Worm (Caenorhabditis elegans): ENCODE results near the gene D2023.3.
A peak's percentile ranks its signal among the peaks of the same experiment; 100 is the strongest.

D2023.3 gene

DNA sequence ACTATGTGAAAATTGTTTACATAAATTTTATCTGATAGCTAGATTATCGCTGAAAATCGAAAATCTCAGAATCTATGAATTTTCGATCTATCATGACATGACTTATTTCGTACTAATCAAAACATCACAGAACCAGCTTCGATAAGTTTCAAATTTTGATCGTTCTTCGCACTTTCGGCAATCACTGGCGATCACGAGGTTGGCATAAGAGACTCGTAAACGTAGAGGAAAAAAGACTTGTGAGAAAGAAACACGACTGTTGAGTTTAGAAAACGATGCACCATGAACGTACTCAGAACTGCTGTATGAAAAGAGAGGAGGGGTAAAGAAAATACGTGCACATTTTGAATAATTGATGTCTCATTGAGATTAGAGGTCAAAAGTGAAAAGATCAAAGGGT lies 12.2 kb upstream of the D2023.3 start:
- no peak for TF ChIP-seq tab-1 (GFP tag; IDR thresholded peaks at IDR 0.05)
- no peak for TF ChIP-seq flt-1 (GFP tag; IDR thresholded peaks at IDR 0.05)
- TF ChIP-seq klf-2 (GFP tag; conservative IDR thresholded peaks at IDR 0.05): no peak
- no peak for TF ChIP-seq ztf-29 (GFP tag; IDR thresholded peaks at IDR 0.05)
- TF ChIP-seq T22C8.4 (GFP tag; IDR thresholded peaks at IDR 0.05): no peak
- TF ChIP-seq med-1 (GFP tag; optimal IDR thresholded peaks at IDR 0.05; ENCODE audit: insufficient read depth): no peak
- TF ChIP-seq ref-1 (GFP tag; conservative IDR thresholded peaks at IDR 0.05): no peak
- TF ChIP-seq ztf-23 (GFP tag; IDR thresholded peaks at IDR 0.05): no peak
- TF ChIP-seq cog-1 (tag; optimal IDR thresholded peaks at IDR 0.05): no peak

DNA sequence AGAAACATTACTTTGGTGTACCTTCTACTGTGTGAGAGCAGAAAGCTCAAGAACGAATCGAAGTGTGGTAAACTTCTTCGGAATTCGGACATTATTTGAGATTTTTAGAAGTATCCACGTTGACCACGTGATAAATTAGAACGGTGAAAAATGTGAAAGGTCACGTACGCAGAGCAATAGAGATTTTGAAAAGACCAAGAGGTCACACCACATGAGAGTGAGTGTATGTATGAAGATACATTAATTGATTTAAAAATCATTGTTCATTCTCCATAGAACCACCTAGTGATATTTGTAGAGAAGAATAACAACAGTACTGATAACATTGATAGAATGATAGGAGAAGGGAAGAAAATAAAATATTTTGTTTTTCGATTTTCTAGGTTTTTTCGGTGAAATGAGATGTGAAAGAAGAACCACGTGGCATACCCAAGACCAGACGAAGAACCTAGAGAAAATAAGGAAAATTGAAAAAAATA lies 10.7 kb upstream of the D2023.3 start, which contains the start of gene pyc-1:
Gene pyc-1, minus strand, starts transcription at position 69 of the 479 bp plus-strand sequence.
- TF ChIP-seq med-1 (GFP tag; optimal IDR thresholded peaks at IDR 0.05; ENCODE audit: insufficient read depth) (no peak), flt-1 (GFP tag; IDR thresholded peaks at IDR 0.05) (no peak), ref-1 (GFP tag; conservative IDR thresholded peaks at IDR 0.05) (no peak), klf-2 (GFP tag; conservative IDR thresholded peaks at IDR 0.05) (no peak), cog-1 (tag; optimal IDR thresholded peaks at IDR 0.05) (no peak), tab-1 (GFP tag; IDR thresholded peaks at IDR 0.05) (no peak), ztf-23 (GFP tag; IDR thresholded peaks at IDR 0.05) (no peak), T22C8.4 (GFP tag; IDR thresholded peaks at IDR 0.05) (no peak), ztf-29 (GFP tag; IDR thresholded peaks at IDR 0.05) (no peak)

DNA sequence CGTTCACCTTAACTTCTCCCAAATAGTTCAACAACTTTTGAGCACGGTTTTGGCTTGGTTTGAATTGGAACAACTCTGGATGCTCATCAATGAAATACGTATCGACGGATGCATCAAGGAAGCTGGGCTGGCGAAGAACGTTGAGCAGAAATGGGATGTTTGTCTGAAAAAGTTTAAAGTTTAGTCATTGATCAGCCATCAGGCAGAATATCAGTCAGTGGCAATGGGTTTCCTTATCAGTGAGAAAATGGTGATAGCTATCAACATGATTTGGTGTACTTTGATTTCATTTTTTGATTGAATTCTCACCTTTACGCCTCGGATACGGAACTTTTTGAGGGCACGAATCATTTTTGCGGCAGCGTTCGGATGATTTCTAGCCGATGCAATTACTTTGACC lies 8.7 kb upstream of the D2023.3 start:
- TF ChIP-seq flt-1 (GFP tag; IDR thresholded peaks at IDR 0.05) (no peak), ztf-23 (GFP tag; IDR thresholded peaks at IDR 0.05) (no peak), ref-1 (GFP tag; conservative IDR thresholded peaks at IDR 0.05) (no peak), med-1 (GFP tag; optimal IDR thresholded peaks at IDR 0.05; ENCODE audit: insufficient read depth) (no peak), klf-2 (GFP tag; conservative IDR thresholded peaks at IDR 0.05) (no peak), tab-1 (GFP tag; IDR thresholded peaks at IDR 0.05) (no peak), T22C8.4 (GFP tag; IDR thresholded peaks at IDR 0.05) (no peak), ztf-29 (GFP tag; IDR thresholded peaks at IDR 0.05) (no peak), cog-1 (tag; optimal IDR thresholded peaks at IDR 0.05) (no peak)

DNA sequence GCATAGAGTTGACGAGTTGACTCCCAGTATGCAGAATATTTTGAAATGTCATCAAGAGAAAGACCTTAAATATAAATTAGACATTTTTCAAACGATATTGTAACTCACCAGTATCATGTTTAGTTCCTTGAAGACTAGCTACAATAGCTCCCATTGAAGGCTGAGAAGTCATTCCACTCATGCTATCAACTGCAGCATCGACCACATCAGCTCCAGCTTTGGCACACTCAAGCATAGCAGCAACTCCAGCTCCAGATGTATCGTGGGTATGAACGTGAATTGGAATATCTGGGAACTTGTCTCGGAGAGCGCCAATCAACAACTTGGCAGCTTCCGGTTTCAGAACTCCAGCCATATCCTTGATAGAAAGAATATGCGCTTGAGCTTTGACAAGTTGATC lies 7.6 kb upstream of the D2023.3 start:
- no peak for TF ChIP-seq tab-1 (GFP tag; IDR thresholded peaks at IDR 0.05)
- no peak for TF ChIP-seq ztf-29 (GFP tag; IDR thresholded peaks at IDR 0.05)
- TF ChIP-seq ref-1 (GFP tag; conservative IDR thresholded peaks at IDR 0.05): no peak
- TF ChIP-seq flt-1 (GFP tag; IDR thresholded peaks at IDR 0.05): no peak
- TF ChIP-seq klf-2 (GFP tag; conservative IDR thresholded peaks at IDR 0.05): no peak
- TF ChIP-seq cog-1 (tag; optimal IDR thresholded peaks at IDR 0.05): no peak
- no peak for TF ChIP-seq med-1 (GFP tag; optimal IDR thresholded peaks at IDR 0.05; ENCODE audit: insufficient read depth)
- no peak for TF ChIP-seq T22C8.4 (GFP tag; IDR thresholded peaks at IDR 0.05)
- TF ChIP-seq ztf-23 (GFP tag; IDR thresholded peaks at IDR 0.05): no peak

DNA sequence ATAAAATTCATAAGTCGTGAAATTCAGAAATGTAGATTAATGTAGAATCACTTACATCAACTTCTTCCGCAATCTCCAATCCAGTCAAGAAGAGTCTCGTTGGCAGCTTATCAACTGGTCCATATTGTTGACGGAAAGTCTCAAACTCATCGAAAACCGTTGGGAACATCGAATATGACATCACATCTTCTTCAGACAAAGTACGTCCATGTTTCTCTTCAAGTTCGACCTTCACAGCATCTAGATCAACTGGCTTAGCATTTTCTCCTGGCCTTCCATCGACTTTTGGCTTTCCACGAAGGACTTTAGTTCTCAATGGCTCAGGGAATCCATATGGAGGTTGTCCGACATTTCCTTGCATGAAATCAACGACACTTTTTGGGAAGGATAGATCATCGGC lies 7.0 kb upstream of the D2023.3 start:
- TF ChIP-seq ztf-23 (GFP tag; IDR thresholded peaks at IDR 0.05) (no peak), ztf-29 (GFP tag; IDR thresholded peaks at IDR 0.05) (no peak), klf-2 (GFP tag; conservative IDR thresholded peaks at IDR 0.05) (no peak), med-1 (GFP tag; optimal IDR thresholded peaks at IDR 0.05; ENCODE audit: insufficient read depth) (no peak), cog-1 (tag; optimal IDR thresholded peaks at IDR 0.05) (no peak), tab-1 (GFP tag; IDR thresholded peaks at IDR 0.05) (no peak), flt-1 (GFP tag; IDR thresholded peaks at IDR 0.05) (no peak), T22C8.4 (GFP tag; IDR thresholded peaks at IDR 0.05) (no peak), ref-1 (GFP tag; conservative IDR thresholded peaks at IDR 0.05) (no peak)

DNA sequence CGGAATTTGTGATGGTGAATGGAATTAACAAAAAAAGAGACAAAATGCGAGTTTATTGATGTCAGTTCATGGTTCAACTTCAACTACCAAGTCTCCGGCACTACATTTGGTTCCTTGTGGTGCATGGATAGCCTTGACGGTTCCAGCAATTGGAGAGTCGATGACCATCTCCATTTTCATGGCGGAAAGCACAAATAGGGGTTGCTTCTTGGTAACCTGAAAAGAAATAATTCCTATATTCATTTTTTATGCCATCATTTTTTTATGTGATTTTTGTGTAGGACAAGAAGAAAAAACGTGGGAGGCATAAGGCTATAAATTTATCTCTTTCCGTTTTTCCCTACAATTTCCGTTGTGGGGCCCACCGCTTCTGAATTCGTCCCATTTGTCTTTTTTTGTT lies 6.2 kb upstream of the D2023.3 start:
- TF ChIP-seq ref-1 (GFP tag; conservative IDR thresholded peaks at IDR 0.05): no peak
- TF ChIP-seq flt-1 (GFP tag; IDR thresholded peaks at IDR 0.05): no peak
- TF ChIP-seq T22C8.4 (GFP tag; IDR thresholded peaks at IDR 0.05): no peak
- TF ChIP-seq tab-1 (GFP tag; IDR thresholded peaks at IDR 0.05): no peak
- TF ChIP-seq cog-1 (tag; optimal IDR thresholded peaks at IDR 0.05): no peak
- no peak for TF ChIP-seq ztf-29 (GFP tag; IDR thresholded peaks at IDR 0.05)
- TF ChIP-seq ztf-23 (GFP tag; IDR thresholded peaks at IDR 0.05): 0 out of 2 replicates have a peak, but pooled peaks have one; percentile 29
- no peak for TF ChIP-seq klf-2 (GFP tag; conservative IDR thresholded peaks at IDR 0.05)

DNA sequence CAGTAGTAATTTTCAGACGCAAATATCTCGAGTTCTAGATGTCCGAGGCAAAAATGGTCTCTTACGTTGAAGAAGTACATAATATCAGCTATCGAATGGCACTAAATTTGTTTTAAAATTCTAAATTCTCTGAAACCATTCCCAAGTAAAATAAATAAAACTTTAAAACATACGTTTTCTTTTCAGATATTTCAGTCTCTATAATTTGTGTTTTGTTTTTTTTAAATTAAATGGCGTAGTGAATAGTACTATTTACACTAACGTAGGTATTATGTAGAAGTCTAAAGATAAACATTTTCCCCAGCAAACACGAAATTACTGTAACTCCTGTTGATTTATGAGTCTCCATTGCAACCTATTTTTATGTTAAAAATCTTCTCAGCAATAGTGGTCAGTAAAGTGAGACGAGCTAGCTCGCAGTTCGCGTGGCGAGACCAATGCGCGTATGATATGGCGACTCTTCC lies 5.5 kb upstream of the D2023.3 start:
- no peak for TF ChIP-seq cog-1 (tag; optimal IDR thresholded peaks at IDR 0.05)
- no peak for TF ChIP-seq ztf-29 (GFP tag; IDR thresholded peaks at IDR 0.05)

DNA sequence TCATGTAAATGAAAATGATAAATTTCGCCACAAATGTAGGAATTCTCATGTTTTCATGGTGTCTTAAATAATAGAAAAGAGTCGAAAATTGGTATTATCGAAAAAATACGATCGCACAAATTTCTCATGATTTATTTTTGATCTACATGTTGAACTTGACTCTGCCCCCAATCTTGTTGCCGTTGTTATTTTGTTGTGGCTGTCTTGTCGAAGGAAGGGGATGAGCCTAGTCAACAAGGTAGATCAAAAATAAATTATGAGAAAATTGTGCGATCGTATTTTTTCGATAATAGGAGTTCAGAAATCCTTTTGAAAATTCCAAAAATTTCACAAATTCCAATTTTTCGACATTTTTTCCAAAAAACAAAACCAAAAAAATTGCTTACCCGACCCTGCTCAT lies 3.7 kb upstream of the D2023.3 start:
- TF ChIP-seq ztf-29 (GFP tag; IDR thresholded peaks at IDR 0.05) (no peak), tab-1 (GFP tag; IDR thresholded peaks at IDR 0.05) (no peak), klf-2 (GFP tag; conservative IDR thresholded peaks at IDR 0.05) (no peak), T22C8.4 (GFP tag; IDR thresholded peaks at IDR 0.05) (no peak), ztf-23 (GFP tag; IDR thresholded peaks at IDR 0.05) (no peak), cog-1 (tag; optimal IDR thresholded peaks at IDR 0.05) (no peak), ref-1 (GFP tag; conservative IDR thresholded peaks at IDR 0.05) (no peak), med-1 (GFP tag; optimal IDR thresholded peaks at IDR 0.05; ENCODE audit: insufficient read depth) (no peak), flt-1 (GFP tag; IDR thresholded peaks at IDR 0.05) (no peak)

DNA sequence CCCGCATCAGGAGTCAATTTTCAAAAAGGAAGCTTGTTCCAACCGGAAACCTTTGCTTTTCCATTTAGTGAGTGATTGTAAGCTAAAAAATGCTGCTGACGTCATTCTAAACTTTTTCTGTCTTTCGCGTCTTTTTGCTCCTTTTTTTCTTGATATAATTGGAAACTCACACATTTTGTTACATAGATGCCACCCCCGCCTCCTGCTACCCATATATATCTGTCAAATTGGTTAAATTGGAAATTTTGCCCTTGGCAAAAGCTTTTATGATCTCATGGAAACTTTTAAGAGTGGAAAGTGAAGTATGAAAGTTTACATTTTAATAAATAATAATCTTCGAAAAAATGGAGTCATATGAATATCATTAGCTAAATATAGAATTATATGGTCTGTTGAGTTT lies 1.9 kb downstream of the D2023.3 start:
- no peak for TF ChIP-seq klf-2 (GFP tag; conservative IDR thresholded peaks at IDR 0.05)
- TF ChIP-seq tab-1 (GFP tag; IDR thresholded peaks at IDR 0.05): no peak
- TF ChIP-seq ztf-29 (GFP tag; IDR thresholded peaks at IDR 0.05): no peak
- TF ChIP-seq T22C8.4 (GFP tag; IDR thresholded peaks at IDR 0.05): no peak
- no peak for TF ChIP-seq ref-1 (GFP tag; conservative IDR thresholded peaks at IDR 0.05)
- TF ChIP-seq med-1 (GFP tag; optimal IDR thresholded peaks at IDR 0.05; ENCODE audit: insufficient read depth): no peak
- no peak for TF ChIP-seq flt-1 (GFP tag; IDR thresholded peaks at IDR 0.05)
- TF ChIP-seq cog-1 (tag; optimal IDR thresholded peaks at IDR 0.05): no peak
- TF ChIP-seq ztf-23 (GFP tag; IDR thresholded peaks at IDR 0.05): no peak

DNA sequence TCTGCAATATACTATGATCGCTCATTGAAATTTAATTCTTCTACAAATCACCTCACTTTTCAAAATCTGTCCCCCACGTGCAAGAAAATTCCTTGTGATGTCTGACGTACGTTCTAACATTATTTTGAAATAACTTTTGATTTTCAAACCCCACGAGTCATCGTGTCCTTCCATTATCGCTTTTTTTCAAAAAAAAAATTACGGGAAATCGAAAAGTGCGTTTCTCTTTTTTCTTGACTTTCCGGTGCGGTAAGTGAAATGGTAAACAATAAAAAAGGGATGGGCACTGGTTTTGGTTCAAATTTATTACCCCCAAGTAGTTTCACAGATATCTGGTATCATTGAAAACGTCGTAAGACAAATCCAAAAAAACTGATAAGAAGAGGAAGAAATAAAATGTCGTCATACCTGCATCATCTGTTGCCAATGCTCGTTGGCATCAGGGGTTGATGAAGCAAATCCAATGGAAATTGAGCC lies 8.3 kb downstream of the D2023.3 start:
- TF ChIP-seq flt-1 (GFP tag; IDR thresholded peaks at IDR 0.05): no peak
- TF ChIP-seq ztf-23 (GFP tag; IDR thresholded peaks at IDR 0.05): no peak
- TF ChIP-seq med-1 (GFP tag; optimal IDR thresholded peaks at IDR 0.05; ENCODE audit: insufficient read depth): no peak
- TF ChIP-seq ref-1 (GFP tag; conservative IDR thresholded peaks at IDR 0.05): no peak
- TF ChIP-seq tab-1 (GFP tag; IDR thresholded peaks at IDR 0.05): no peak
- TF ChIP-seq klf-2 (GFP tag; conservative IDR thresholded peaks at IDR 0.05): no peak
- TF ChIP-seq T22C8.4 (GFP tag; IDR thresholded peaks at IDR 0.05): no peak
- no peak for TF ChIP-seq cog-1 (tag; optimal IDR thresholded peaks at IDR 0.05)
- no peak for TF ChIP-seq ztf-29 (GFP tag; IDR thresholded peaks at IDR 0.05)

Measured in whole organism, midembryonic.